Worm (Caenorhabditis elegans): ENCODE measurements around the gene C44B7.7.
"Not testable (repeated sequence)": the region's sequence is repeated elsewhere in the genome, so short reads cannot be mapped to it uniquely, and the experiment has no call there.

The C44B7.7 gene

ce11 chrII:6917710-6918109, 37.7 kb upstream of the C44B7.7 start, which contains the start of gene B0252.11:
B0252.11 (minus strand) TSS chrII:6917810.
- no peak for TF ChIP-seq elt-3 (tag; optimal IDR thresholded peaks at IDR 0.05)
- no peak for TF ChIP-seq unc-62 (GFP tag; optimal IDR thresholded peaks at IDR 0.05)
- no peak for TF ChIP-seq mml-1 (tag; optimal IDR thresholded peaks at IDR 0.05)

- TF ChIP-seq aly-2 (tag; optimal IDR thresholded peaks at IDR 0.05): no peak
- TF ChIP-seq pqm-1 (tag; optimal IDR thresholded peaks at IDR 0.05): no peak
- no peak for TF ChIP-seq nfya-1 (tag; optimal IDR thresholded peaks at IDR 0.05; ENCODE audit: insufficient read depth)
- no peak for TF ChIP-seq pha-4 (tag; optimal IDR thresholded peaks at IDR 0.05)
- TF ChIP-seq nhr-237 (tag; optimal IDR thresholded peaks at IDR 0.05): no peak
- TF ChIP-seq snpc-4 (tag; optimal IDR thresholded peaks at IDR 0.05): no peak
- no peak for TF ChIP-seq nhr-67 (tag; optimal IDR thresholded peaks at IDR 0.05)
- TF ChIP-seq lin-39 (tag; optimal IDR thresholded peaks at IDR 0.05): peak; percentile 71
These were observed 35.9 kb upstream of the C44B7.7 start, which contains the start of gene B0252.8 for ce11 chrII:6915875-6916274. B0252.8 (plus strand) TSS chrII:6916166.

- TF ChIP-seq mml-1 (tag; optimal IDR thresholded peaks at IDR 0.05): no peak
- peak; percentile 49 for TF ChIP-seq snpc-4 (tag; optimal IDR thresholded peaks at IDR 0.05)
- peak; percentile 14 for TF ChIP-seq lin-39 (tag; optimal IDR thresholded peaks at IDR 0.05)
- TF ChIP-seq nhr-25 (tag; optimal IDR thresholded peaks at IDR 0.05): peak; percentile 27
- peak; percentile 94 for TF ChIP-seq nhr-43 (tag; optimal IDR thresholded peaks at IDR 0.05; ENCODE audit: poor library complexity, severe bottlenecking)
- TF ChIP-seq nfya-1 (tag; optimal IDR thresholded peaks at IDR 0.05; ENCODE audit: insufficient read depth): peak; percentile 64
- TF ChIP-seq sea-2 (GFP tag; optimal IDR thresholded peaks at IDR 0.05): no peak
- peak in 1 of 2 experiments; percentile 70 for TF ChIP-seq eor-1 (tag; optimal IDR thresholded peaks at IDR 0.05)
- TF ChIP-seq nhr-23 (tag; optimal IDR thresholded peaks at IDR 0.05): peak; percentile 69
- no peak for TF ChIP-seq hmg-11 (tag; optimal IDR thresholded peaks at IDR 0.05)
- peak; percentile 17 for TF ChIP-seq elt-2 (tag; optimal IDR thresholded peaks at IDR 0.05)
- TF ChIP-seq pha-4 (tag; optimal IDR thresholded peaks at IDR 0.05): peak; percentile 65
- no peak for TF ChIP-seq nhr-76 (tag; optimal IDR thresholded peaks at IDR 0.05)
- TF ChIP-seq lsy-12 (tag; optimal IDR thresholded peaks at IDR 0.05): peak; percentile 75
- TF ChIP-seq pqm-1 (tag; optimal IDR thresholded peaks at IDR 0.05): peak; percentile 18
- TF ChIP-seq lin-15B (tag; optimal IDR thresholded peaks at IDR 0.05): peak; percentile 58
These were observed 33.3 kb upstream of the C44B7.7 start, which contains the start of gene cyn-10 for ce11 chrII:6913309-6913708. cyn-10 (minus strand) TSS chrII:6913365.

- TF ChIP-seq ztf-11 (tag; optimal IDR thresholded peaks at IDR 0.05) (no peak), snpc-4 (tag; optimal IDR thresholded peaks at IDR 0.05) (no peak), R02D3.7 (tag; optimal IDR thresholded peaks at IDR 0.05) (no peak), elt-2 (tag; optimal IDR thresholded peaks at IDR 0.05) (peak; percentile 26)
These were observed 29.7 kb upstream of the C44B7.7 start, which contains the start of gene asm-1 for ce11 chrII:6909568-6910122. asm-1 (plus strand) TSS chrII:6910072.

- TF ChIP-seq unc-39 (tag; optimal IDR thresholded peaks at IDR 0.05) (no peak), nhr-77 (tag; optimal IDR thresholded peaks at IDR 0.05) (no peak), hmg-11 (tag; optimal IDR thresholded peaks at IDR 0.05) (no peak), elt-2 (tag; optimal IDR thresholded peaks at IDR 0.05) (no peak), mml-1 (tag; optimal IDR thresholded peaks at IDR 0.05) (no peak), daf-12 (tag; optimal IDR thresholded peaks at IDR 0.05) (no peak), R02D3.7 (tag; optimal IDR thresholded peaks at IDR 0.05) (no peak), fos-1 (tag; optimal IDR thresholded peaks at IDR 0.05) (no peak), ztf-4 (tag; optimal IDR thresholded peaks at IDR 0.05) (no peak), mdl-1 (tag; optimal IDR thresholded peaks at IDR 0.05) (no peak), nhr-67 (tag; optimal IDR thresholded peaks at IDR 0.05) (no peak), skn-1 (tag; optimal IDR thresholded peaks at IDR 0.05) (no peak), ceh-9 (tag; optimal IDR thresholded peaks at IDR 0.05) (no peak), zag-1 (tag; optimal IDR thresholded peaks at IDR 0.05) (no peak)
These were observed 28.7 kb upstream of the C44B7.7 start for ce11 chrII:6908689-6909088.

- TF ChIP-seq hmg-11, elt-2, lsy-12 (tag; optimal IDR thresholded peaks at IDR 0.05): not testable (repeated sequence)
These were observed 27.7 kb upstream of the C44B7.7 start, which contains the start of gene B0252.3 for ce11 chrII:6907657-6908056. B0252.3 (minus strand) TSS chrII:6907757.

Data from whole organism, L3 larva.